Worm (Caenorhabditis elegans) whole organism, L4/young adult: Measurements from ENCODE around the gene sdn-1.
A peak's percentile ranks its signal among the peaks of the same experiment; 100 is the strongest.

ENCODE experiments used
- W03F9.2 ChIP-seq: fragments of 150-350 bp; optimal IDR thresholded peaks from 2 replicates; lab custom pipeline; 2014; ENCODE audit warnings: missing biosample characterization, missing genetic modification characterization
- dao-5 ChIP-seq: sonication (generic microtip); optimal IDR thresholded peaks from 2 replicates; lab custom pipeline; 2016; ENCODE audit warnings: missing genotype, missing genetic modification characterization, moderate library complexity, missing compliant biosample characterization
- him-1 ChIP-seq: sonication (generic microtip); optimal IDR thresholded peaks from 2 replicates; lab custom pipeline; 2016; ENCODE audit warnings: missing genotype, missing genetic modification reagents, missing genetic modification characterization, missing compliant biosample characterization

ce11 chrX:10637048-10637928 lies 44.2 kb upstream of the sdn-1 start:
- TF ChIP-seq him-1: peak; percentile 95
- peak; percentile 0 for TF ChIP-seq W03F9.2 (tag; lab: Kevin White, UChicago)
- TF ChIP-seq dao-5 (tag; lab: Kevin White, UChicago): peak; percentile 41
